Worm (Caenorhabditis elegans) whole organism, mixed stage, embryonic: ENCODE results near the gene msp-76.

Experiments used
- M03D4.4 ChIP-seq: sonication (generic microtip); optimal IDR thresholded peaks from 2 replicates; lab custom pipeline; 2017; ENCODE audit warnings: mild to moderate bottlenecking, missing genetic modification characterization, missing compliant biosample characterization
- blmp-1 ChIP-seq: fragments of 150-350 bp; optimal IDR thresholded peaks from 2 replicates; lab custom pipeline; 2014; ENCODE audit warnings: missing biosample characterization, missing genetic modification characterization
- ces-1 ChIP-seq: fragments of 150-350 bp; optimal IDR thresholded peaks from 2 replicates; lab custom pipeline; 2014; ENCODE audit warnings: missing biosample characterization, missing genetic modification reagents, missing genetic modification characterization
- cnd-1 ChIP-seq: fragments of 200-800 bp; sonication (Bioruptor generic); optimal IDR thresholded peaks from 2 replicates; lab custom pipeline; 2018; ENCODE audit warnings: mild to moderate bottlenecking, missing genetic modification characterization, missing compliant biosample characterization
- lin-32 ChIP-seq: fragments of 200-800 bp; sonication (Bioruptor generic); optimal IDR thresholded peaks from 2 replicates; lab custom pipeline; 2018; ENCODE audit warnings: mild to moderate bottlenecking, missing genetic modification characterization, missing compliant biosample characterization
- lsy-2 ChIP-seq: fragments of 150-350 bp; optimal IDR thresholded peaks from 2 replicates; lab custom pipeline; 2014; ENCODE audit warnings: missing biosample characterization, missing genetic modification characterization
- mep-1 ChIP-seq: fragments of 150-350 bp; optimal IDR thresholded peaks from 2 replicates; lab custom pipeline; 2017; ENCODE audit warnings: missing biosample characterization, missing genetic modification reagents, missing genetic modification characterization, inconsistent platforms
- unc-62 ChIP-seq: fragments of 150-350 bp; optimal IDR thresholded peaks from 2 replicates; lab custom pipeline; 2014; ENCODE audit warnings: missing biosample characterization, missing genetic modification reagents, missing genetic modification characterization
- ztf-11 ChIP-seq: fragments of 150-350 bp; optimal IDR thresholded peaks from 2 replicates; lab custom pipeline; 2014; ENCODE audit warnings: missing biosample characterization, missing genetic modification characterization

DNA sequence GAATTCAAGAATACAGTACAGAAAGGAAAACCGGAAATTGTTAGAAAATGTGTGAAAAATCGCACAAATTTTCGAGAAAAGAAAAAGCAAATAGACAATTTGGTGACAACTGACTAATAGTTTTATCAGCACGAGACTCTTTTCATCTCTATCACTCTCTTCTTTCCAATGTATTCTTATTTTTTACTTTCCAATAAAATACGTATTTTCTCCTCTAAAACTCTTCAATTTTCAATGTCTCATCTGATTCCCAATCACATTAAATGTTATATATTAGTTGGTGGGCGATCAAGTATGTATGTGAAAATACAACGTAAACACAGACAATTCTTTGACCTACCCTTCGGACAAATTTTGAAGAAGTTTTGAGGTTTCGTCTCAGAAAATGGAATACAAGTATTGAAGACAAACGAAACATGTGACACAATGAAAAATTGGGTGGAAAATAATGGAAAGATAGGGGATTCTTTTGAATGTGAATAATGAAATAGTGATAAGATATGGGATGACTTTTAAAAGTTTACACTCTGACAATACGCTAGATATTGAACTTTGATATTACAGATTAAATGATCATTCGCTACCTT lies 48.5 kb downstream of the msp-76 start, which contains the start of gene cka-1:
- TF ChIP-seq unc-62 (GFP tag; lab: Kevin White, UChicago) (no peak), mep-1 (tag; lab: Kevin White, UChicago) (no peak), blmp-1 (tag; lab: Kevin White, UChicago) (no peak), ces-1 (GFP tag; lab: Kevin White, UChicago) (no peak), lsy-2 (no peak), M03D4.4 (tag; lab: Kevin White, UChicago) (no peak), cnd-1 (no peak), ztf-11 (tag; lab: Kevin White, UChicago) (no peak), lin-32 (GFP tag; lab: Kevin White, UChicago) (no peak)
